Fruit fly (Drosophila melanogaster) whole organism, pupa: ENCODE measurements around the gene Osi6.

Experiments used
- CG10348 ChIP-seq: fragments of 200-800 bp; sonication (Bioruptor generic); IDR thresholded peaks from 2 replicates; pipeline ENCODE4 v1.3.6; 2022; ENCODE audit warnings: missing biosample characterization, missing genetic modification characterization
- CG12605 ChIP-seq: fragments of 200-800 bp; sonication (Bioruptor generic); IDR thresholded peaks from 2 replicates; pipeline ENCODE4 v1.3.6; 2022; ENCODE audit warnings: missing biosample characterization, missing genetic modification characterization
- CG13204 ChIP-seq: fragments of 200-800 bp; sonication (Bioruptor generic); optimal IDR thresholded peaks from 2 replicates; lab custom pipeline; 2018; ENCODE audit warnings: missing biosample characterization, mild to moderate bottlenecking, missing genetic modification characterization, moderate library complexity
- CG14655 ChIP-seq: fragments of 200-800 bp; sonication (Bioruptor generic); optimal IDR thresholded peaks from 3 replicates; lab custom pipeline; 2017; ENCODE audit warnings: mild to moderate bottlenecking, missing biosample characterization, missing genetic modification reagents, missing genetic modification characterization
- CG15710 ChIP-seq: fragments of 200-800 bp; sonication (Bioruptor generic); optimal IDR thresholded peaks from 2 replicates; lab custom pipeline; 2018; ENCODE audit warnings: missing biosample characterization, mild to moderate bottlenecking, missing genetic modification characterization, moderate library complexity
- CG17806 ChIP-seq: fragments of 200-800 bp; sonication (Bioruptor generic); optimal IDR thresholded peaks from 2 replicates; lab custom pipeline; 2018; ENCODE audit warnings: missing biosample characterization, mild to moderate bottlenecking, missing genetic modification characterization, moderate library complexity
- CG32121 ChIP-seq: fragments of 200-800 bp; sonication (Bioruptor generic); IDR thresholded peaks from 2 replicates; pipeline ENCODE4 v1.3.6; 2022; ENCODE audit warnings: missing biosample characterization, missing genetic modification characterization
- CG34367 ChIP-seq: fragments of 200-800 bp; sonication (Bioruptor generic); optimal IDR thresholded peaks from 2 replicates; lab custom pipeline; 2018; ENCODE audit warnings: missing biosample characterization, mild to moderate bottlenecking, missing genetic modification characterization
- CG4496 ChIP-seq: fragments of 200-800 bp; sonication (Bioruptor generic); IDR thresholded peaks from 3 replicates; pipeline ENCODE4 v1.3.6; 2022; ENCODE audit warnings: missing biosample characterization, missing genetic modification characterization
- CG8159 ChIP-seq: fragments of 200-800 bp; sonication (Bioruptor generic); optimal IDR thresholded peaks from 3 replicates; lab custom pipeline; 2018; ENCODE audit warnings: missing biosample characterization, mild to moderate bottlenecking, missing genetic modification characterization, moderate library complexity
- CG8301 ChIP-seq: fragments of 200-800 bp; sonication (Bioruptor generic); optimal IDR thresholded peaks from 2 replicates; lab custom pipeline; 2018; ENCODE audit warnings: missing biosample characterization, mild to moderate bottlenecking, missing genetic modification characterization
- CG9948 ChIP-seq: fragments of 200-800 bp; sonication (Bioruptor generic); optimal IDR thresholded peaks from 2 replicates; lab custom pipeline; 2018; ENCODE audit warnings: missing biosample characterization, mild to moderate bottlenecking, missing genetic modification characterization, moderate library complexity
- D1 ChIP-seq: fragments of 200-800 bp; sonication (Bioruptor generic); optimal IDR thresholded peaks from 2 replicates; lab custom pipeline; 2018; ENCODE audit warnings: missing biosample characterization, mild to moderate bottlenecking, missing genetic modification characterization, moderate library complexity
- EcR ChIP-seq: fragments of 200-800 bp; sonication (Bioruptor generic); optimal IDR thresholded peaks from 3 replicates; lab custom pipeline; 2019; ENCODE audit warnings: missing biosample characterization, missing genetic modification characterization, mild to moderate bottlenecking, moderate library complexity, missing genetic modification reagents
- Ets98B ChIP-seq: fragments of 200-800 bp; sonication (Bioruptor generic); IDR thresholded peaks from 2 replicates; pipeline ENCODE4 v1.3.6; 2022; ENCODE audit warnings: missing biosample characterization, missing genetic modification characterization
- Pif1A ChIP-seq: fragments of 200-800 bp; sonication (Bioruptor generic); optimal IDR thresholded peaks from 3 replicates; lab custom pipeline; 2016; ENCODE audit warnings: missing biosample characterization, missing genetic modification characterization
- Pif1B ChIP-seq: fragments of 200-800 bp; sonication (Bioruptor generic); optimal IDR thresholded peaks from 3 replicates; lab custom pipeline; 2016; ENCODE audit warnings: missing biosample characterization, missing genetic modification characterization
- Snoo ChIP-seq: fragments of 200-800 bp; sonication (Bioruptor generic); optimal IDR thresholded peaks from 3 replicates; lab custom pipeline; 2017; ENCODE audit warnings: missing biosample characterization, mild to moderate bottlenecking, missing genetic modification characterization, inconsistent platforms
- fd96Ca ChIP-seq: fragments of 200-800 bp; sonication (Bioruptor generic); IDR thresholded peaks from 3 replicates; pipeline ENCODE4 v1.3.6; 2022; ENCODE audit warnings: missing biosample characterization, missing genetic modification characterization
- gl ChIP-seq: fragments of 200-800 bp; sonication (Bioruptor generic); optimal IDR thresholded peaks from 2 replicates; lab custom pipeline; 2018; ENCODE audit warnings: missing biosample characterization, mild to moderate bottlenecking, missing genetic modification characterization
- rn ChIP-seq: fragments of 200-800 bp; sonication (Bioruptor generic); IDR thresholded peaks from 2 replicates; pipeline ENCODE4 v1.3.6; 2022; ENCODE audit warnings: missing biosample characterization, missing genetic modification characterization

Gene Osi6

dm6 chr3R:6203000-6203399 lies 31.5 kb upstream of the Osi6 start:
- no peak for TF ChIP-seq CG10348 (GFP tag; lab: Robert Waterston, UW)
- peak; percentile 16 for TF ChIP-seq CG14655
- peak; percentile 88 for TF ChIP-seq CG4496 (GFP tag; lab: Robert Waterston, UW)
- peak; percentile 15; the same call in 1 of the 2 replicates for TF ChIP-seq Ets98B (GFP tag; lab: Robert Waterston, UW)
- TF ChIP-seq Pif1B (GFP tag; lab: Kevin White, UChicago), result no peak

- TF ChIP-seq rn (GFP tag; lab: Robert Waterston, UW) (no peak), CG34367 (tag; lab: Kevin White, UChicago) (no peak), CG12605 (GFP tag; lab: Robert Waterston, UW) (no peak), Pif1B (GFP tag; lab: Kevin White, UChicago) (no peak), D1 (no peak), CG32121 (GFP tag; lab: Robert Waterston, UW) (no peak), gl (tag; lab: Kevin White, UChicago) (no peak), CG14655 (no peak), fd96Ca (no peak), CG4496 (GFP tag; lab: Robert Waterston, UW) (no peak), CG9948 (tag; lab: Kevin White, UChicago) (no peak), CG8301 (tag; lab: Kevin White, UChicago) (no peak), Snoo (tag; lab: Kevin White, UChicago) (no peak), CG15710 (tag; lab: Kevin White, UChicago) (no peak), EcR (GFP tag; lab: Kevin White, UChicago) (no peak), CG8159 (tag; lab: Kevin White, UChicago) (no peak), CG17806 (no peak)
Measured at dm6 chr3R:6209073-6209472, 25.4 kb upstream of the Osi6 start, which contains the start of gene Osi2. Gene Osi2 (plus strand): TSS chr3R:6209373.

DNA sequence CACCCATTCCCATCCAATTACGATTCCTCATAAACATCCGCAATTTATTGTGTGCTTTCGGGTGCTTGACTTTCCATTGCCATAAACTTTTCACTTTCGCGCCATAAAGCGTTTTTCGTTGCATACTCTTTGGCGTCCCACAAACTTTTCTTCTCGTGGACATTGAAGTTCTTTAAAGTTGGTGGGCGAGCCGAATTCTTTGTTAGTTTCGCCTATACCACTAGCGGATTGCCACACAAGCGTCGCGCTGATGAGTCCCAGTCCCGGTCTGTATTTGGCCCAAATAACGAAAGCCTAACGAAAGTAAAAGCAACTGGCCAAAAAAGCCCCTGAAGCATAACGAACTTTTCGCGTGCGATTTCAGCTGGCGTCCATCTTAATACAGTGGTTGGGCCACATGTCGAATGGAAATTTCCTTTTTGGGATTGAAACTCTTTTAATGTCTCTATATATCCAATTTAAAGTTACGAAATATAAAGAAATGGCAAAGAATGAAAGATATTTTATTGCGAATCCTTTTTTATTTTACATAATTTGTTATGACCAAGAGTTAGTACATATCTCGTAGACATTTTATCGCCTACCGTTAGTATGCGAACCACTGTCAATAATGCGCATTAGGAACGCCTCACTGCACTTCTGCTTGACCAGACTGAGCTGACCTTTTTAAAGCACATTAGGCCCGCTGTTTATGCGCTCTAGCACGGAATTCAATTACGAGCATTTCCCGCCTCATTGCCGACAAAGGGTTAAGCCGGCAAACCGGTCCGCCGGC lies 24.1 kb upstream of the Osi6 start:
- no peak for TF ChIP-seq CG17806
- no peak for TF ChIP-seq CG4496 (GFP tag; lab: Robert Waterston, UW)
- peak; percentile 27 for TF ChIP-seq CG14655
- TF ChIP-seq D1, result no peak

DNA sequence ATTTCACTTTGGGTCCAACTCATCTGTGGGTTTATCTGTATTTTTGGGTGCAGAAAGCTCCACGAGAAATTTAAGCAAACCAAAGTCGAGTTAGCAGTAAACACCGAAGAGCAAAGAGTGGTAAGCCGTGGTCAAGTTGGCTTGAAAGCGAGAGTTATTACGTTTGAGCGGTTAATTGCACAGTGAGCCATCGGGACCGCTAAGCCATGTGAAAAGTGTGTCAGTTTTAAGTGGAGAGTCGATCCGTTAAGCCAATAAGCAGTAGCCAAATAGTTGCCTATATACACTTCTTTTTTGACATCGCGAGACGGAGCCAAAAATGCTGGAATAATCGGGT lies 23.5 kb upstream of the Osi6 start:
- TF ChIP-seq gl (tag; lab: Kevin White, UChicago) (no peak), CG32121 (GFP tag; lab: Robert Waterston, UW) (no peak), CG12605 (GFP tag; lab: Robert Waterston, UW) (no peak), fd96Ca (no peak), CG10348 (GFP tag; lab: Robert Waterston, UW) (no peak), CG17806 (no peak)

DNA sequence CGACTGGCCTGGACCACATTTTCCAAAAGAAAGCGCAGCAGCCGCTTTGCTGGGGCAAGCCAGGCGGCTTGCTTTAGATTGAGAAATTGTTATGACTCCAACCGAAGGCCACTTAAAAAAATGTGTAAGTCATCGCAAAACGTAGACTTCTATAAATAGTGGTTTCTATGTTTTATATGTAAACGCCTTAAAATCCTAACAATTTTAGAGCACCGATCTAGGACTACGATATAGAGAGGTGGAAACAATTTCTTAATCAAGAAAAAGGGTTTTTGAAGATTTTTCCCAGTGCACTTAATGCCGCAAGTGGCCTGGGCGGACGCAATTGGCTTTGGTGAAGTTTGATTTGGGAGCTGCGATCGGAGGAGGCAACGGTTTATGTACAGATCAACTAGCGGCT lies 20.3 kb upstream of the Osi6 start:
- TF ChIP-seq Pif1B (GFP tag; lab: Kevin White, UChicago) (peak; percentile 41), Pif1A (GFP tag; lab: Kevin White, UChicago) (peak; percentile 75), CG10348 (GFP tag; lab: Robert Waterston, UW) (no peak), CG14655 (peak; percentile 84), CG17806 (peak; percentile 18), CG4496 (GFP tag; lab: Robert Waterston, UW) (peak; percentile 80), fd96Ca (peak; percentile 85), EcR (GFP tag; lab: Kevin White, UChicago) (no peak), CG8301 (tag; lab: Kevin White, UChicago) (peak; percentile 91), CG13204 (no peak), rn (GFP tag; lab: Robert Waterston, UW) (0 out of 2 replicates have a peak, but pooled peaks have one; percentile 48), Snoo (tag; lab: Kevin White, UChicago) (no peak), CG15710 (tag; lab: Kevin White, UChicago) (no peak), CG12605 (GFP tag; lab: Robert Waterston, UW) (peak; percentile 56), CG8159 (tag; lab: Kevin White, UChicago) (no peak), CG32121 (GFP tag; lab: Robert Waterston, UW) (peak; percentile 76), D1 (no peak), CG34367 (tag; lab: Kevin White, UChicago) (no peak), Ets98B (GFP tag; lab: Robert Waterston, UW) (peak; percentile 88), CG9948 (tag; lab: Kevin White, UChicago) (no peak), gl (tag; lab: Kevin White, UChicago) (no peak)

dm6 chr3R:6215053-6215882 lies 19.2 kb upstream of the Osi6 start, which contains the start of gene Osi3:
Gene Osi3 (plus strand): TSS chr3R:6215832.
- TF ChIP-seq CG14655 (peak; percentile 46), CG9948 (tag; lab: Kevin White, UChicago) (no peak), CG8301 (tag; lab: Kevin White, UChicago) (peak; percentile 43), EcR (GFP tag; lab: Kevin White, UChicago) (peak; percentile 31), Pif1A (GFP tag; lab: Kevin White, UChicago) (peak; percentile 40), gl (tag; lab: Kevin White, UChicago) (no peak), Snoo (tag; lab: Kevin White, UChicago) (no peak), fd96Ca (no peak), CG4496 (GFP tag; lab: Robert Waterston, UW) (0 out of 3 replicates have a peak, but pooled peaks have one; percentile 26), Pif1B (GFP tag; lab: Kevin White, UChicago) (peak; percentile 6)
